Fruit fly (Drosophila melanogaster): ENCODE measurements around the gene Mat89Ba.

Gene Mat89Ba

dm6 chr3R:16287171-16287570, 15.0 kb upstream of the Mat89Ba start:
- TF ChIP-seq usp (GFP tag; optimal IDR thresholded peaks at IDR 0.05) (no peak), Dll (optimal IDR thresholded peaks at IDR 0.05) (no peak), pan (optimal IDR thresholded peaks at IDR 0.05) (no peak), CG8478 (optimal IDR thresholded peaks at IDR 0.05) (no peak), EcR (GFP tag; optimal IDR thresholded peaks at IDR 0.05) (no peak), psq (optimal IDR thresholded peaks at IDR 0.05) (no peak)

- TF ChIP-seq EcR (GFP tag; optimal IDR thresholded peaks at IDR 0.05) (no peak), psq (optimal IDR thresholded peaks at IDR 0.05) (no peak), pan (optimal IDR thresholded peaks at IDR 0.05) (no peak), CG8478 (optimal IDR thresholded peaks at IDR 0.05) (no peak), usp (GFP tag; optimal IDR thresholded peaks at IDR 0.05) (no peak), Dll (optimal IDR thresholded peaks at IDR 0.05) (no peak)
Observed at dm6 chr3R:16285612-16286188, 13.5 kb upstream of the Mat89Ba start.

dm6 chr3R:16284901-16285300, 12.7 kb upstream of the Mat89Ba start:
- TF ChIP-seq psq (optimal IDR thresholded peaks at IDR 0.05) (no peak), CG8478 (optimal IDR thresholded peaks at IDR 0.05) (no peak), Dll (optimal IDR thresholded peaks at IDR 0.05) (no peak), usp (GFP tag; optimal IDR thresholded peaks at IDR 0.05) (no peak), EcR (GFP tag; optimal IDR thresholded peaks at IDR 0.05) (no peak), pan (optimal IDR thresholded peaks at IDR 0.05) (no peak)

- no peak for TF ChIP-seq Dll (optimal IDR thresholded peaks at IDR 0.05)
- TF ChIP-seq CG8478 (optimal IDR thresholded peaks at IDR 0.05) = no peak
- no peak for TF ChIP-seq psq (optimal IDR thresholded peaks at IDR 0.05)
- TF ChIP-seq pan (optimal IDR thresholded peaks at IDR 0.05) = no peak
- no peak for TF ChIP-seq usp (GFP tag; optimal IDR thresholded peaks at IDR 0.05)
- no peak for TF ChIP-seq EcR (GFP tag; optimal IDR thresholded peaks at IDR 0.05)
Observed at dm6 chr3R:16284481-16284880, 12.3 kb upstream of the Mat89Ba start.

dm6 chr3R:16282080-16282690, 10.0 kb upstream of the Mat89Ba start:
- TF ChIP-seq CG8478 (optimal IDR thresholded peaks at IDR 0.05) (no peak), EcR (GFP tag; optimal IDR thresholded peaks at IDR 0.05) (peak; percentile 22 to 80)

- TF ChIP-seq pan (optimal IDR thresholded peaks at IDR 0.05) = no peak
- no peak for TF ChIP-seq Dll (optimal IDR thresholded peaks at IDR 0.05)
- no peak for TF ChIP-seq CG8478 (optimal IDR thresholded peaks at IDR 0.05)
- no peak for TF ChIP-seq psq (optimal IDR thresholded peaks at IDR 0.05)
- TF ChIP-seq EcR (GFP tag; optimal IDR thresholded peaks at IDR 0.05) = no peak
- no peak for TF ChIP-seq usp (GFP tag; optimal IDR thresholded peaks at IDR 0.05)
Observed at dm6 chr3R:16281033-16281680, 8.9 kb upstream of the Mat89Ba start.

dm6 chr3R:16280003-16280998, 8.1 kb upstream of the Mat89Ba start:
- no peak for TF ChIP-seq psq (optimal IDR thresholded peaks at IDR 0.05)
- peak; percentile 56 for TF ChIP-seq pan (optimal IDR thresholded peaks at IDR 0.05)
- peak in 1 of 2 experiments; percentile 69 for TF ChIP-seq EcR (GFP tag; optimal IDR thresholded peaks at IDR 0.05)
- no peak for TF ChIP-seq CG8478 (optimal IDR thresholded peaks at IDR 0.05)

- TF ChIP-seq psq (optimal IDR thresholded peaks at IDR 0.05) (no peak), Dll (optimal IDR thresholded peaks at IDR 0.05) (no peak), EcR (GFP tag; optimal IDR thresholded peaks at IDR 0.05) (no peak), CG8478 (optimal IDR thresholded peaks at IDR 0.05) (no peak), usp (GFP tag; optimal IDR thresholded peaks at IDR 0.05) (no peak), pan (optimal IDR thresholded peaks at IDR 0.05) (no peak)
Observed at dm6 chr3R:16279382-16279932, 7.2 kb upstream of the Mat89Ba start.

dm6 chr3R:16277543-16277942, 5.3 kb upstream of the Mat89Ba start:
- TF ChIP-seq EcR (GFP tag; optimal IDR thresholded peaks at IDR 0.05) = no peak
- no peak for TF ChIP-seq CG8478 (optimal IDR thresholded peaks at IDR 0.05)
- TF ChIP-seq usp (GFP tag; optimal IDR thresholded peaks at IDR 0.05) = no peak

dm6 chr3R:16276992-16277391, 4.8 kb upstream of the Mat89Ba start:
- no peak for TF ChIP-seq Dll (optimal IDR thresholded peaks at IDR 0.05)
- no peak for TF ChIP-seq usp (GFP tag; optimal IDR thresholded peaks at IDR 0.05)
- TF ChIP-seq CG8478 (optimal IDR thresholded peaks at IDR 0.05) = no peak
- no peak for TF ChIP-seq psq (optimal IDR thresholded peaks at IDR 0.05)
- no peak for TF ChIP-seq EcR (GFP tag; optimal IDR thresholded peaks at IDR 0.05)
- TF ChIP-seq pan (optimal IDR thresholded peaks at IDR 0.05) = no peak

- TF ChIP-seq Dll (optimal IDR thresholded peaks at IDR 0.05) (no peak), usp (GFP tag; optimal IDR thresholded peaks at IDR 0.05) (no peak), pan (optimal IDR thresholded peaks at IDR 0.05) (no peak), EcR (GFP tag; optimal IDR thresholded peaks at IDR 0.05) (no peak), CG8478 (optimal IDR thresholded peaks at IDR 0.05) (no peak), psq (optimal IDR thresholded peaks at IDR 0.05) (no peak)
Observed at dm6 chr3R:16275890-16276619, 3.8 kb upstream of the Mat89Ba start.
